Fruit fly (Drosophila melanogaster) whole organism, embryonic: Measurements from ENCODE around the gene CG34253.

Experiments used
- CG1024 ChIP-seq: fragments of 200-800 bp; sonication (Bioruptor generic); IDR thresholded peaks from 2 replicates; pipeline ENCODE4 v1.3.6; 2022; ENCODE audit warnings: missing biosample characterization, missing genetic modification characterization
- CG1792 ChIP-seq: fragments of 200-800 bp; sonication (Bioruptor generic); optimal IDR thresholded peaks from 2 replicates; lab custom pipeline; 2016; ENCODE audit warnings: missing biosample characterization, missing genetic modification characterization
- CG31441 ChIP-seq: fragments of 200-800 bp; sonication (Bioruptor generic); IDR thresholded peaks from 2 replicates; pipeline ENCODE4 v1.3.6; 2022; ENCODE audit warnings: missing biosample characterization, missing genetic modification characterization
- CG34376 ChIP-seq: fragments of 200-800 bp; sonication (Bioruptor generic); optimal IDR thresholded peaks from 2 replicates; lab custom pipeline; 2018; ENCODE audit warnings: missing biosample characterization, mild to moderate bottlenecking, missing genetic modification characterization
- CG8924 ChIP-seq: fragments of 200-800 bp; optimal IDR thresholded peaks from 3 replicates; lab custom pipeline; 2019; ENCODE audit warnings: missing biosample characterization, mild to moderate bottlenecking, missing genetic modification characterization, moderate library complexity
- Hr78 ChIP-seq, 2 experiments: fragments of 200-800 bp in 1 of 2; fragments of >200 bp in 1 of 2; sonication (Bioruptor generic) in 1 of 2; optimal IDR thresholded peaks; 2 replicates each; lab custom pipeline; 2017 to 2019; ENCODE audit warnings: missing biosample characterization in 2 of 2, missing genetic modification characterization in 2 of 2, mild to moderate bottlenecking in 1 of 2, moderate library complexity in 1 of 2
- Mad ChIP-seq: fragments of 200-800 bp; sonication (Bioruptor generic); optimal IDR thresholded peaks from 2 replicates; lab custom pipeline; 2016; ENCODE audit warnings: missing biosample characterization, missing genetic modification characterization
- ash1 ChIP-seq: fragments of 200-800 bp; sonication (Bioruptor generic); optimal IDR thresholded peaks from 2 replicates; lab custom pipeline; 2018; ENCODE audit warnings: missing biosample characterization, mild to moderate bottlenecking, missing genetic modification characterization

DNA sequence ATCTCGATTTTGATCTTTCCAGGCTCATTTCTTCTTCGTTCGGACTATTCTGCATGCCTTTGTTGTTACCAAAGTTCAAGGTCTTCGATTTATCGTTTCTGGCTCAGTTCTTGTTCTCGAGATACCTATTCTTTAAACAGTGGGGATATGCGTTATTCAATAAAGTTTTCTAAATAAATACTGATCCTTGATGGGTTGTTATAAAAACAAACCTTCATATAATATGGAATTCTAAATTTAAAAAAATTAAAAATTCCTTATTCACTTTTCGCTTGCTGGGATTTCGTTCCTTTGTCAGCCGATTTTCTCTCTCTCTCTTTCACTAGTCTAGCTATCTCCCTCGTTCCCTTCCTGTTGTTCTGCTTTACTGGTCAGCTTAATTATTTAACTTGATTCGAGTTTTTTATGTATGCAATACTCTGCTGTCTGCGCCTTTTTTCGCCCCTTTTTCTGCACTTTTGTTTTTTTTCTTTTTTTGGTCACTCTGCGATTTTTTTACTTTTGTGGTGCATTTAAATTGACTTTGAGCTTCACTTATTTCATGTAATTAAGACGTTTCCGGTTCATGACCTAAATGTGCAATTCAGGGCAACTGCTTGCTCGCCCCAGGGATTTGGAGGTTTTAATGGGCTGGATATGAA lies 48.9 kb downstream of the CG34253 start:
- TF ChIP-seq CG1792 (GFP tag; lab: Kevin White, UChicago) (no peak), Mad (GFP tag; lab: Kevin White, UChicago) (no peak), Hr78 (GFP tag; optimal IDR thresholded peaks at IDR 0.05; lab: Kevin White, UChicago) (no peak), ash1 (GFP tag; lab: Kevin White, UChicago) (no peak), CG31441 (GFP tag; lab: Robert Waterston, UW) (no peak), CG34376 (no peak), CG1024 (GFP tag; lab: Robert Waterston, UW) (no peak), CG8924 (tag; lab: Kevin White, UChicago) (no peak)
